Fruit fly (Drosophila melanogaster): ENCODE measurements around the gene PGRP-LC.

DNA sequence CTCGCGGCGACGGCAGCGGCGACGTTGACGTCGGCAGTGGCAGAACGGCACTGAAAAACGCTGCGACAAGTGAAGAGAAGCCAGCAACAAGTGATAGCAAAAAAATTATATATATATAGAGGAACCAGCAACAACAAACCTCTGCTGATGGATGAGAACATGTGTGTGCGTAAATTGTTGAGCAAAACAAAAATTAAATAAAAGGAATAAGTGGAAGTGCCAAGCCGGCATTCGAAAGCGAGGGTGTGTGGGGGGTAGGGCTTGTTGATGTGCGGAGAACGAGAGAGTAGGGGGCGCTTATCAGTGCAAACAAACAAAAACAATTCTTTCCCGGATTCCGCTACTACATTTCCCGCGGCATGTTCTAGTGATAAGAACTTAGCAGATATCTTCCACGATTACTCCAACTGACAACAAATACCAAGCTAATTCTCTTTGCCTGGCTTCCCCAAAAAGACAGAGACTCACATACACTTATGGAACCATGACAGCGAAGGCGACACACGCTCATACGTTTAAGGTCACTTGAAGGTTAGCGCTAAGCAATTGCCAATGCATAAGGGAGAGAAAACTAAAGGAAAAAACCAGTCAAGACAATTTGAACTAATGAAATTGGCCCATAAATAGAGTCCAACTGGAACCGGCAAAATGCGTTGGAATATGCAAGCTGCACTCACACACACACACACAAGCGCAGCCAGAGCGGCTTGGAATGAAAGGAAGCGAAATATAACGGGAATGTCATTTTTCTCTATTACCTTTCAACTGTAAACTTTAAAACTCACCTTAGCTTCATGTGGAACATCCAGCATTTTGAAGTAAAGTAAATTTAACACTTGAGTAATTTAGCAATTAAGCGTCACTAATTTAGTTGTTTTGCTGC, 19.5 kb downstream of the PGRP-LC start:
- TF ChIP-seq usp (GFP tag; optimal IDR thresholded peaks at IDR 0.05) (no peak), psq (optimal IDR thresholded peaks at IDR 0.05) (no peak), EcR (GFP tag; optimal IDR thresholded peaks at IDR 0.05) (no peak)

Measured in whole organism.